Worm (Caenorhabditis elegans) whole organism, young adult: ENCODE results near the gene C50E3.7.

ENCODE experiments used
- B0019.2 ChIP-seq: fragments of 200-800 bp; sonication (Bioruptor generic); conservative IDR thresholded peaks from 2 replicates; pipeline ENCODE4 v1.3.6; 2022; ENCODE audit warnings: missing genetic modification reagents, missing genetic modification characterization, missing compliant biosample characterization
- C06A6.2 ChIP-seq: fragments of 200-800 bp; sonication (Bioruptor generic); conservative IDR thresholded peaks from 2 replicates; pipeline ENCODE4 v1.3.6; 2022; ENCODE audit warnings: missing genetic modification characterization, missing compliant biosample characterization
- F23B12.7 ChIP-seq: sonication (generic microtip); optimal IDR thresholded peaks from 2 replicates; lab custom pipeline; 2017; ENCODE audit warnings: missing genetic modification characterization, mild to moderate bottlenecking, missing compliant biosample characterization, antibody characterized with exemption, moderate library complexity; ENCODE audit not compliant: insufficient read depth
- F33H1.4 ChIP-seq: fragments of 200-800 bp; sonication (Bioruptor generic); IDR thresholded peaks from 2 replicates; pipeline ENCODE4 v1.3.6; 2022; ENCODE audit warnings: missing genetic modification reagents, missing genetic modification characterization, missing compliant biosample characterization
- F49E8.2 ChIP-seq: sonication (generic microtip); optimal IDR thresholded peaks from 3 replicates; lab custom pipeline; 2017; ENCODE audit warnings: missing genetic modification characterization, mild to moderate bottlenecking, missing compliant biosample characterization, antibody characterized with exemption, moderate library complexity; ENCODE audit not compliant: insufficient read depth
- F55B11.4 ChIP-seq: sonication (generic microtip); optimal IDR thresholded peaks from 2 replicates; lab custom pipeline; 2016; ENCODE audit warnings: missing compliant biosample characterization, missing genetic modification characterization, borderline replicate concordance; ENCODE audit not compliant: insufficient read depth
- K11D2.4 ChIP-seq: fragments of 200-800 bp; sonication (Bioruptor generic); IDR thresholded peaks from 2 replicates; pipeline ENCODE4 v1.3.6; 2022; ENCODE audit warnings: missing genetic modification reagents, missing genetic modification characterization, missing compliant biosample characterization
- Y53F4B.3 ChIP-seq: fragments of 200-800 bp; sonication (Bioruptor generic); IDR thresholded peaks from 2 replicates; pipeline ENCODE4 v1.3.6; 2022; ENCODE audit warnings: missing genetic modification reagents, missing genetic modification characterization, missing compliant biosample characterization
- Y53G8AR.9 ChIP-seq: fragments of 200-800 bp; sonication (Bioruptor generic); conservative IDR thresholded peaks from 2 replicates; pipeline ENCODE4 v1.3.6; 2022; ENCODE audit warnings: missing genetic modification reagents, missing genetic modification characterization, missing compliant biosample characterization
- Y67H2A.10 ChIP-seq: fragments of 200-800 bp; sonication (Bioruptor generic); conservative IDR thresholded peaks from 2 replicates; pipeline ENCODE4 v1.3.6; 2022; ENCODE audit warnings: missing genetic modification reagents, missing genetic modification characterization, missing compliant biosample characterization
- aptf-2 ChIP-seq: fragments of 200-800 bp; sonication (Bioruptor generic); conservative IDR thresholded peaks from 2 replicates; pipeline ENCODE4 v1.3.6; 2022; ENCODE audit warnings: missing genetic modification reagents, missing genetic modification characterization, missing compliant biosample characterization
- aptf-3 ChIP-seq: fragments of 200-800 bp; sonication (Bioruptor generic); IDR thresholded peaks from 2 replicates; pipeline ENCODE4 v1.3.6; 2022; ENCODE audit warnings: missing genetic modification characterization, missing compliant biosample characterization
- atf-7 ChIP-seq: sonication (generic microtip); optimal IDR thresholded peaks from 2 replicates; lab custom pipeline; 2017; ENCODE audit warnings: mild to moderate bottlenecking, missing genetic modification characterization, missing compliant biosample characterization
- cebp-1 ChIP-seq, 2 experiments: fragments of 200-800 bp in 1 of 2; sonication (Bioruptor generic) in 1 of 2; sonication (generic microtip) in 1 of 2; IDR thresholded peaks in 1 of 2; optimal IDR thresholded peaks in 1 of 2; 2 replicates each; pipeline versions ENCODE4 v1.3.6 to Lab custom; 2017 to 2022; ENCODE audit warnings: missing compliant biosample characterization in 2 of 2, missing genetic modification characterization in 2 of 2, mild to moderate bottlenecking in 1 of 2, missing genetic modification reagents in 1 of 2, moderate library complexity in 1 of 2
- cebp-2 ChIP-seq: fragments of 200-800 bp; sonication (Bioruptor generic); IDR thresholded peaks from 2 replicates; pipeline ENCODE4 v1.3.6; 2022; ENCODE audit warnings: missing genetic modification characterization, missing compliant biosample characterization
- ceh-58 ChIP-seq: fragments of 200-800 bp; sonication (Bioruptor generic); IDR thresholded peaks from 2 replicates; pipeline ENCODE4 v1.3.6; 2022; ENCODE audit warnings: missing genetic modification characterization, missing compliant biosample characterization
- ceh-79 ChIP-seq: sonication (generic microtip); optimal IDR thresholded peaks from 2 replicates; lab custom pipeline; 2017; ENCODE audit warnings: mild to moderate bottlenecking, missing genetic modification characterization, missing compliant biosample characterization
- chd-7 ChIP-seq: sonication (generic microtip); optimal IDR thresholded peaks from 2 replicates; lab custom pipeline; 2016; ENCODE audit warnings: mild to moderate bottlenecking, missing genetic modification characterization, moderate library complexity, missing compliant biosample characterization
- dox-1 ChIP-seq: fragments of 200-800 bp; sonication (Bioruptor generic); IDR thresholded peaks from 2 replicates; pipeline ENCODE4 v1.3.6; 2022; ENCODE audit warnings: missing genetic modification reagents, missing genetic modification characterization, missing compliant biosample characterization
- egl-18 ChIP-seq: fragments of 200-800 bp; sonication (Bioruptor generic); IDR thresholded peaks from 2 replicates; pipeline ENCODE4 v1.3.6; 2022; ENCODE audit warnings: missing genetic modification reagents, missing genetic modification characterization, missing compliant biosample characterization
- egl-44 ChIP-seq: fragments of 200-800 bp; sonication (Bioruptor generic); IDR thresholded peaks from 2 replicates; pipeline ENCODE4 v1.3.6; 2022; ENCODE audit warnings: missing genetic modification reagents, missing genetic modification characterization, missing compliant biosample characterization
- ets-4 ChIP-seq: fragments of 200-800 bp; sonication (Bioruptor generic); optimal IDR thresholded peaks from 2 replicates; lab custom pipeline; 2018; ENCODE audit warnings: mild to moderate bottlenecking, missing genetic modification characterization, missing compliant biosample characterization
- him-1 ChIP-seq: sonication (generic microtip); optimal IDR thresholded peaks from 2 replicates; lab custom pipeline; 2016; ENCODE audit warnings: missing genotype, missing genetic modification reagents, missing genetic modification characterization, missing compliant biosample characterization
- lin-40 ChIP-seq: sonication (generic microtip); optimal IDR thresholded peaks from 2 replicates; lab custom pipeline; 2016; ENCODE audit warnings: missing genetic modification characterization, mild to moderate bottlenecking, missing compliant biosample characterization, missing genotype, missing genetic modification reagents
- mcd-1 ChIP-seq: fragments of 200-800 bp; sonication (Bioruptor generic); IDR thresholded peaks from 2 replicates; pipeline ENCODE4 v1.3.6; 2022; ENCODE audit warnings: missing genetic modification reagents, missing genetic modification characterization, missing compliant biosample characterization
- mes-4 ChIP-seq: sonication (generic microtip); optimal IDR thresholded peaks from 2 replicates; lab custom pipeline; 2016; ENCODE audit warnings: missing genotype, missing genetic modification characterization, missing compliant biosample characterization
- nfya-2 ChIP-seq: fragments of 200-800 bp; sonication (Bioruptor generic); IDR thresholded peaks from 2 replicates; pipeline ENCODE4 v1.3.6; 2022; ENCODE audit warnings: missing genetic modification reagents, missing genetic modification characterization, missing compliant biosample characterization
- nhr-27 ChIP-seq: fragments of 200-800 bp; sonication (Bioruptor generic); optimal IDR thresholded peaks from 2 replicates; lab custom pipeline; 2018; ENCODE audit warnings: mild to moderate bottlenecking, missing genetic modification characterization, moderate library complexity, missing compliant biosample characterization
- nhr-90 ChIP-seq: sonication (generic microtip); optimal IDR thresholded peaks from 2 replicates; lab custom pipeline; 2016; ENCODE audit warnings: missing genotype, mild to moderate bottlenecking, missing genetic modification characterization, missing compliant biosample characterization
- pbrm-1 ChIP-seq: fragments of 200-800 bp; sonication (Bioruptor generic); IDR thresholded peaks from 2 replicates; pipeline ENCODE4 v1.3.6; 2022; ENCODE audit warnings: missing genetic modification reagents, missing genetic modification characterization, missing compliant biosample characterization
- rec-8 ChIP-seq, 2 experiments: sonication (generic microtip); optimal IDR thresholded peaks; 2 replicates each; lab custom pipeline; 2016; ENCODE audit warnings: mild to moderate bottlenecking in 2 of 2, missing genetic modification characterization in 2 of 2, missing genetic modification reagents in 2 of 2, missing genotype in 2 of 2, missing biosample characterization in 1 of 2, missing compliant biosample characterization in 1 of 2, moderate library complexity in 1 of 2
- rpc-1 ChIP-seq, 2 experiments: fragments of 150-350 bp in 1 of 2; sonication (generic microtip) in 1 of 2; optimal IDR thresholded peaks; 2 replicates each; lab custom pipeline; 2014 to 2018; ENCODE audit warnings: missing biosample characterization in 1 of 2, missing genetic modification characterization in 1 of 2, missing genetic modification reagents in 1 of 2, missing genotype in 1 of 2
- snpc-1.1 ChIP-seq: sonication (generic microtip); optimal IDR thresholded peaks from 2 replicates; lab custom pipeline; 2017; ENCODE audit warnings: missing genetic modification characterization, mild to moderate bottlenecking, missing compliant biosample characterization, antibody characterized with exemption, moderate library complexity, missing genotype, missing genetic modification reagents; ENCODE audit not compliant: insufficient read depth
- tbp1 ChIP-seq: fragments of 200-800 bp; sonication (Bioruptor generic); optimal IDR thresholded peaks from 2 replicates; lab custom pipeline; 2018; ENCODE audit warnings: mild to moderate bottlenecking, missing genetic modification characterization, missing compliant biosample characterization
- unc-62 ChIP-seq: fragments of 150-350 bp; optimal IDR thresholded peaks from 2 replicates; lab custom pipeline; 2014; ENCODE audit warnings: missing biosample characterization, missing genetic modification reagents, missing genetic modification characterization
- xnd-1 ChIP-seq: sonication (generic microtip); optimal IDR thresholded peaks from 2 replicates; lab custom pipeline; 2016; ENCODE audit warnings: missing genotype, missing genetic modification reagents, missing genetic modification characterization, missing compliant biosample characterization
- zim-3 ChIP-seq: sonication (generic microtip); optimal IDR thresholded peaks from 2 replicates; lab custom pipeline; 2017; ENCODE audit warnings: mild to moderate bottlenecking, missing genetic modification characterization, moderate library complexity, missing compliant biosample characterization
- ztf-22 ChIP-seq: fragments of 200-800 bp; sonication (Bioruptor generic); optimal IDR thresholded peaks from 2 replicates; lab custom pipeline; 2018; ENCODE audit warnings: mild to moderate bottlenecking, missing genetic modification characterization, moderate library complexity, missing compliant biosample characterization
- ztf-3 ChIP-seq: fragments of 200-800 bp; sonication (Bioruptor generic); optimal IDR thresholded peaks from 2 replicates; lab custom pipeline; 2018; ENCODE audit warnings: mild to moderate bottlenecking, missing genetic modification characterization, missing compliant biosample characterization
- ztf-6 ChIP-seq: fragments of 200-800 bp; sonication (Bioruptor generic); IDR thresholded peaks from 2 replicates; pipeline ENCODE4 v1.3.6; 2022; ENCODE audit warnings: missing genetic modification reagents, missing genetic modification characterization, missing compliant biosample characterization

The C50E3.7 gene

ce11 chrV:7575563-7575962 lies 22.6 kb downstream of the C50E3.7 start, which contains the start of the genes snu-66 and ints-9 (continued):
- TF ChIP-seq Y53G8AR.9 (GFP tag; lab: Robert Waterston, UW) (no peak), aptf-2 (no peak), ztf-6 (no peak), rec-8 (tag; optimal IDR thresholded peaks at IDR 0.05; lab: Kevin White, UChicago) (no peak), F49E8.2 (tag; lab: Kevin White, UChicago) (no peak), nhr-90 (no peak), snpc-1.1 (tag; lab: Kevin White, UChicago) (peak; percentile 24), ztf-22 (GFP tag; lab: Kevin White, UChicago) (no peak), mes-4 (tag; lab: Kevin White, UChicago) (no peak), pbrm-1 (GFP tag; lab: Robert Waterston, UW) (peak; percentile 7; the same call in 1 of the 2 replicates), C06A6.2 (GFP tag; lab: Robert Waterston, UW) (no peak), chd-7 (no peak), tbp1 (GFP tag; lab: Kevin White, UChicago) (peak; percentile 15), egl-18 (GFP tag; lab: Robert Waterston, UW) (no peak), cebp-1 (GFP tag; IDR thresholded peaks at IDR 0.05; lab: Robert Waterston, UW) (no peak), cebp-1 (tag; optimal IDR thresholded peaks at IDR 0.05; lab: Kevin White, UChicago) (peak; percentile 45), lin-40 (peak; percentile 43), xnd-1 (tag; lab: Kevin White, UChicago) (no peak), ceh-79 (tag; lab: Kevin White, UChicago) (no peak), ceh-58 (no peak), Y67H2A.10 (GFP tag; lab: Robert Waterston, UW) (no peak), unc-62 (GFP tag; lab: Kevin White, UChicago) (no peak), F33H1.4 (GFP tag; lab: Robert Waterston, UW) (peak; percentile 40), rpc-1 (optimal IDR thresholded peaks at IDR 0.05; lab: Kevin White, UChicago) (no peak), rpc-1 (tag; optimal IDR thresholded peaks at IDR 0.05; lab: Kevin White, UChicago) (no peak), B0019.2 (no peak), Y53F4B.3 (GFP tag; lab: Robert Waterston, UW) (no peak), him-1 (no peak), ets-4 (GFP tag; lab: Kevin White, UChicago) (no peak), mcd-1 (GFP tag; lab: Robert Waterston, UW) (peak; percentile 80)

- TF ChIP-seq C06A6.2 (GFP tag; lab: Robert Waterston, UW) (no peak), nhr-27 (no peak), ztf-3 (GFP tag; lab: Kevin White, UChicago) (no peak), dox-1 (GFP tag; lab: Robert Waterston, UW) (no peak), xnd-1 (tag; lab: Kevin White, UChicago) (no peak), F49E8.2 (tag; lab: Kevin White, UChicago) (no peak), aptf-3 (GFP tag; lab: Robert Waterston, UW) (no peak), F23B12.7 (tag; lab: Kevin White, UChicago) (no peak), egl-44 (GFP tag; lab: Robert Waterston, UW) (no peak)
Measured at ce11 chrV:7570955-7571354, 27.2 kb downstream of the C50E3.7 start, which contains the start of gene F19F10.14. Gene F19F10.14, minus strand, starts transcription at chrV:7571055.

ce11 chrV:7570290-7570689 lies 27.9 kb downstream of the C50E3.7 start, which contains the start of gene clec-212:
Gene clec-212, minus strand, starts transcription at chrV:7570390.
- TF ChIP-seq zim-3 (tag; lab: Kevin White, UChicago) = no peak
- TF ChIP-seq chd-7 = no peak
- TF ChIP-seq ztf-3 (GFP tag; lab: Kevin White, UChicago) = no peak
- TF ChIP-seq atf-7 = no peak
- no peak for TF ChIP-seq nhr-90
- TF ChIP-seq K11D2.4 (GFP tag; lab: Robert Waterston, UW) = no peak
- no peak for TF ChIP-seq B0019.2
- TF ChIP-seq F55B11.4 (tag; lab: Kevin White, UChicago) = no peak
- TF ChIP-seq cebp-2 (GFP tag; lab: Robert Waterston, UW) = no peak
- no peak for TF ChIP-seq nfya-2
- no peak for TF ChIP-seq nhr-27
- TF ChIP-seq, all 124 proteins: peak for 0
